Fruit fly (Drosophila melanogaster): ENCODE results near the gene fax.

Gene fax

dm6 chr3L:16385880-16386584 lies 25.6 kb downstream of the fax start, which contains the start of the genes Agpat3 and RAF2 (continued):
- peak; percentile 16 for TF ChIP-seq Dad (GFP tag; optimal IDR thresholded peaks at IDR 0.05)
- no peak for TF ChIP-seq Hand (GFP tag; optimal IDR thresholded peaks at IDR 0.05)
- TF ChIP-seq CG3281 (GFP tag; optimal IDR thresholded peaks at IDR 0.05): no peak
- no peak for TF ChIP-seq scrt (GFP tag; optimal IDR thresholded peaks at IDR 0.05)
- TF ChIP-seq sisA (GFP tag; IDR thresholded peaks at IDR 0.05): peak; percentile 51; the same call in 1 of the 2 replicates
- TF ChIP-seq trem (tag; optimal IDR thresholded peaks at IDR 0.05): no peak
- peak; percentile 64 for TF ChIP-seq tio (GFP tag; optimal IDR thresholded peaks at IDR 0.05)
- TF ChIP-seq CG2875 (GFP tag; optimal IDR thresholded peaks at IDR 0.05): no peak
- TF ChIP-seq Optix (GFP tag; IDR thresholded peaks at IDR 0.05): no peak
- TF ChIP-seq nerfin-1 (tag; optimal IDR thresholded peaks at IDR 0.05): no peak
- TF ChIP-seq CG18764 (GFP tag; optimal IDR thresholded peaks at IDR 0.05): peak; percentile 6
- peak; percentile 48; the same call in 1 of the 3 replicates for TF ChIP-seq zfh1 (GFP tag; IDR thresholded peaks at IDR 0.05)
- TF ChIP-seq MBD-R2 (GFP tag; IDR thresholded peaks at IDR 0.05): peak; percentile 25
- TF ChIP-seq Fer3 (tag; optimal IDR thresholded peaks at IDR 0.05): peak; percentile 30
- peak; percentile 15 for TF ChIP-seq CG15011 (GFP tag; optimal IDR thresholded peaks at IDR 0.05)
- TF ChIP-seq CG1647 (GFP tag; optimal IDR thresholded peaks at IDR 0.05): no peak
- peak; percentile 46 for TF ChIP-seq Dek (tag; optimal IDR thresholded peaks at IDR 0.05)
- no peak for TF ChIP-seq CrebB (tag; optimal IDR thresholded peaks at IDR 0.05)
- TF ChIP-seq Bdp1 (GFP tag; optimal IDR thresholded peaks at IDR 0.05): no peak
- TF ChIP-seq Hr51 (GFP tag; optimal IDR thresholded peaks at IDR 0.05): peak; percentile 5 to 49
- no peak for TF ChIP-seq Gsc (GFP tag; IDR thresholded peaks at IDR 0.05)
- peak; percentile 58 for TF ChIP-seq CG8924 (tag; optimal IDR thresholded peaks at IDR 0.05)
- no peak for TF ChIP-seq CG3995 (GFP tag; optimal IDR thresholded peaks at IDR 0.05)
- TF ChIP-seq p53 (GFP tag; optimal IDR thresholded peaks at IDR 0.05): no peak
- TF ChIP-seq Nf-YA (GFP tag; IDR thresholded peaks at IDR 0.05): no peak
- peak; percentile 18 for TF ChIP-seq Bteb2 (GFP tag; optimal IDR thresholded peaks at IDR 0.05)
- TF ChIP-seq CG15514 (GFP tag; optimal IDR thresholded peaks at IDR 0.05): peak; percentile 47
- TF ChIP-seq CG11504 (tag; optimal IDR thresholded peaks at IDR 0.05): peak; percentile 65
- no peak for TF ChIP-seq CG5245 (GFP tag; optimal IDR thresholded peaks at IDR 0.05)
- TF ChIP-seq CG11560 (tag; IDR thresholded peaks at IDR 0.05): no peak
- TF ChIP-seq CG30431 (GFP tag; optimal IDR thresholded peaks at IDR 0.05): no peak
- peak; percentile 10 for TF ChIP-seq CG12155 (GFP tag; optimal IDR thresholded peaks at IDR 0.05)
- no peak for TF ChIP-seq dan (GFP tag; IDR thresholded peaks at IDR 0.05)
- no peak; the same call in 2 of the 3 replicates for TF ChIP-seq tgo (GFP tag; IDR thresholded peaks at IDR 0.05)
- peak; percentile 8 for TF ChIP-seq CG10979 (tag; optimal IDR thresholded peaks at IDR 0.05)
- peak; percentile 62 for TF ChIP-seq CG9215 (GFP tag; IDR thresholded peaks at IDR 0.05)
- TF ChIP-seq CG10321 (GFP tag; IDR thresholded peaks at IDR 0.05): no peak
- TF ChIP-seq CG13424 (tag; optimal IDR thresholded peaks at IDR 0.05): peak; percentile 49
- TF ChIP-seq chm (GFP tag; IDR thresholded peaks at IDR 0.05): no peak
- 0 out of 2 replicates have a peak, but pooled peaks have one; percentile 21 for TF ChIP-seq wor (GFP tag; IDR thresholded peaks at IDR 0.05)
- peak; percentile 85 for TF ChIP-seq ssp (GFP tag; IDR thresholded peaks at IDR 0.05)
- no peak for TF ChIP-seq prd (optimal IDR thresholded peaks at IDR 0.05)
- TF ChIP-seq prd (GFP tag; IDR thresholded peaks at IDR 0.05): peak; percentile 67; the same call in 2 of the 3 replicates
- no peak for TF ChIP-seq vfl (GFP tag; optimal IDR thresholded peaks at IDR 0.05)
- no peak for TF ChIP-seq Kr (GFP tag; optimal IDR thresholded peaks at IDR 0.05)
- peak; percentile 62; the same call in 1 of the 2 replicates for TF ChIP-seq CG14441 (GFP tag; IDR thresholded peaks at IDR 0.05)
- TF ChIP-seq gfzf (GFP tag; optimal IDR thresholded peaks at IDR 0.05): peak; percentile 80
- peak in 1 of 2 experiments; percentile 46 for TF ChIP-seq tll (GFP tag; optimal IDR thresholded peaks at IDR 0.05)
- TF ChIP-seq B-H1 (GFP tag; IDR thresholded peaks at IDR 0.05): no peak; the same call in 2 of the 3 replicates
- peak; percentile 64 for TF ChIP-seq CG9932 (GFP tag; IDR thresholded peaks at IDR 0.05)

All from whole organism, embryonic.